Worm (Caenorhabditis elegans) whole organism, L4/young adult: Measurements from ENCODE around the gene ZK757.10.

ENCODE experiments used
- W03F9.2 ChIP-seq: fragments of 150-350 bp; optimal IDR thresholded peaks from 2 replicates; lab custom pipeline; 2014; ENCODE audit warnings: missing biosample characterization, missing genetic modification characterization
- dao-5 ChIP-seq: sonication (generic microtip); optimal IDR thresholded peaks from 2 replicates; lab custom pipeline; 2016; ENCODE audit warnings: missing genotype, missing genetic modification characterization, moderate library complexity, missing compliant biosample characterization
- him-1 ChIP-seq: sonication (generic microtip); optimal IDR thresholded peaks from 2 replicates; lab custom pipeline; 2016; ENCODE audit warnings: missing genotype, missing genetic modification reagents, missing genetic modification characterization, missing compliant biosample characterization

Gene ZK757.10

DNA sequence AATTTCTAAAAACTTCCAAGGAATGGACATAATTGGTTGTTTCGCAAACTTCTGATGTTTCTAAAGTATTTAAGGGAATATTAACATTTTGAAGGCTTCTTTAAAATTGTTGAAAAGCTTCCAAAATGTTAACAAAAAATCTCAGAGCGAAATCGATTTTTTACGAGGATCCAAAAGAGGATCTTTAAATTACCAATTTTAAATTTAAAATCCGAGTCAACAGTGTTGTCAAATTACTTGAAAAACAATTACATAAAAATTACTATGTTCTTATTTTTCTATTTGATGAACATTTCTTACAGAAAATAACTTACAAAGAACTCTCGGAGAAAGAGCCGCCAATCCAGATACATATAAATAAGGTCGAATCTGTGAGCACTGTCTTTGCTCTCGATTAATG lies at the start of gene ZK757.10:
TSS of gene ZK757.10 (plus strand) at position 301 of the 400 bp plus-strand sequence.
- TF ChIP-seq W03F9.2 (tag; lab: Kevin White, UChicago) (no peak), dao-5 (tag; lab: Kevin White, UChicago) (no peak), him-1 (tag; lab: Kevin White, UChicago) (no peak)

- TF ChIP-seq dao-5 (tag; lab: Kevin White, UChicago) (no peak), him-1 (tag; lab: Kevin White, UChicago) (no peak), W03F9.2 (tag; lab: Kevin White, UChicago) (no peak)
Measured at ce11 chrIII:9830502-9830901, 46.5 kb upstream of the ZK757.10 start, which contains the start of gene ZK632.12. Gene ZK632.12, plus strand, starts transcription at chrIII:9830802.

DNA sequence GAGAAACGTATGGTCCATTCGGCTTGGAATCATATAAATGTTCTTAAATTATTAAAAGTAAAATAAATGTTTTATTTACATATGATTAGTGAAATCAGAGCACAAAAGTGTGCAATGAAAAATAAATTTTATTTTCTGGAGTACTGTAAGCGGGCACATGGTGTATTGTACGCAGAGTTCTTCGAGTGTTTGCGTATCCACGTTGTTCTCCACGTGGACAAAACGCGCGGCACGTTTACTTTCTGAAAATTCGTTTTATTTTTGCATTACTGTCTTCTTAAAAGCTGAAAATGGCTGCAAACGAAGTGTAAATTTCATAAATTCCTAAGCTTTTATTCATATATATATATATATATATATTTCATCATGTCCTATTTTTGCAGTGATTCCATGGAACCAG lies 44.5 kb upstream of the ZK757.10 start:
- TF ChIP-seq him-1 (tag; lab: Kevin White, UChicago) (no peak), dao-5 (tag; lab: Kevin White, UChicago) (no peak)

DNA sequence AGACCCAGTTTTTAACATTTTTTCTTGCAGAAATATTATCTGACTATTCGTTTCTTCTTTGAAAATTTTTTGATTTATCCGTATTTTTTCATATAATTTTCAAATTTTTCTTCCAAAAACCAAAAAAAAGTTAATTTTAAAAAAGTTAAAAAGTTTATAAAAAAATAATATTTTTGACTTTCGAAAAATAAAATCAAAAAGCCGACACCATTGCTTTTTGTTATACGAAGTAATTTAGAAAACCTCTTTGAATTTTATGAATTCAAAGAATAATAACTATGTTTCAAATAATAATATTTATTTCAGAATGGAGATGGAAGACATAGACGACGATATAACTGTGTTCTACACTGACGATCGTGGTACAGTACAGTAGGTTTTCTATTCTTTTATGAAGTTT lies 42.2 kb upstream of the ZK757.10 start, which contains the start of gene K11H3.8:
TSS of gene K11H3.8 (plus strand) at position 301 of the 400 bp plus-strand sequence.
- TF ChIP-seq W03F9.2 (tag; lab: Kevin White, UChicago) (no peak), dao-5 (tag; lab: Kevin White, UChicago) (no peak), him-1 (tag; lab: Kevin White, UChicago) (no peak)

- TF ChIP-seq him-1 (tag; lab: Kevin White, UChicago) (no peak), W03F9.2 (tag; lab: Kevin White, UChicago) (no peak), dao-5 (tag; lab: Kevin White, UChicago) (no peak)
Measured at ce11 chrIII:9843715-9844114, 33.3 kb upstream of the ZK757.10 start, which contains the start of gene K11H3.5. Gene K11H3.5, plus strand, starts transcription at chrIII:9843768.

DNA sequence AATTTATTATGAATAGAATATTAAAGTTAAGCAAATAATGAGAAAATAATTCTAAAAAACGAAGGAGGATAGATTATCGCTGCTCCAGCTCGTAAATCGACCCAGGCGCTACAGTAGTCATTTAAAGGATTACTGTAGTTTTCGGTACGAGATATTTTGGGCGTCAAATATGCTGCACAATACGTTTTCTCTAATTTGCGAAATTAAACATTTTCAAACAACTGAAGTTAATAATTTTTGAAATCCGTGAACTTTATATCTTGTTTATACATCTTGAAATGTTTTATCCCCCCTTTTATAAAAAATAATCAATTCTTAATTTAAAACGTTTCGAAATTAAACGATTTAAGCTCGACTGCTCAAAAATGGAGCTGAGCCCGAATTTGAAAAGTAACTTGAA lies 31.0 kb upstream of the ZK757.10 start, which contains the start of gene K11H3.2:
TSS of gene K11H3.2 (plus strand) at position 301 of the 400 bp plus-strand sequence.
- TF ChIP-seq him-1 (tag; lab: Kevin White, UChicago) = no peak
- no peak for TF ChIP-seq dao-5 (tag; lab: Kevin White, UChicago)
- TF ChIP-seq W03F9.2 (tag; lab: Kevin White, UChicago) = no peak

ce11 chrIII:9848083-9848482 lies 29.0 kb upstream of the ZK757.10 start, which contains the start of gene mrpl-36:
Gene mrpl-36, minus strand, starts transcription at chrIII:9848116.
- no peak for TF ChIP-seq dao-5 (tag; lab: Kevin White, UChicago)
- peak; percentile 69 for TF ChIP-seq W03F9.2 (tag; lab: Kevin White, UChicago)

- TF ChIP-seq him-1 (tag; lab: Kevin White, UChicago) = no peak
- no peak for TF ChIP-seq W03F9.2 (tag; lab: Kevin White, UChicago)
Measured at ce11 chrIII:9848603-9849002, 28.4 kb upstream of the ZK757.10 start.

DNA sequence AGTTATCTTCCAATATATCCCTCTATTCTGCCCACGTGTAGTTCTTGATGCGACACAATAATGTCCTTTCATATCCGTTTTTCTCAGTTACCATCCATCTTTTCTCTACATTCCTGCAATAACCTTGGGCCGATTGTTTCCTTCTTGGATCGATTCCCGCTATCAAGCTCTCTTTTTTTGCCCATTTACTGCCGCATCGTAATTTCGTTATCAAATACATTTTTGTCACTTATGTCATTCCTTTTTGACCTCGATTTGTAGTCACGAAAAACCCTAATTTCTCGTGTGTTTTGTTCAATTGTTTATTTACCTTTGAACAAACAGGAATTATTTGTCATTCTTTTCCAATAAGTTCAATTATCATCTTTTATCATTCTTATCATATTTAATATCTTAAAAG lies 27.1 kb upstream of the ZK757.10 start:
- TF ChIP-seq him-1 (tag; lab: Kevin White, UChicago) (no peak), dao-5 (tag; lab: Kevin White, UChicago) (no peak), W03F9.2 (tag; lab: Kevin White, UChicago) (no peak)

DNA sequence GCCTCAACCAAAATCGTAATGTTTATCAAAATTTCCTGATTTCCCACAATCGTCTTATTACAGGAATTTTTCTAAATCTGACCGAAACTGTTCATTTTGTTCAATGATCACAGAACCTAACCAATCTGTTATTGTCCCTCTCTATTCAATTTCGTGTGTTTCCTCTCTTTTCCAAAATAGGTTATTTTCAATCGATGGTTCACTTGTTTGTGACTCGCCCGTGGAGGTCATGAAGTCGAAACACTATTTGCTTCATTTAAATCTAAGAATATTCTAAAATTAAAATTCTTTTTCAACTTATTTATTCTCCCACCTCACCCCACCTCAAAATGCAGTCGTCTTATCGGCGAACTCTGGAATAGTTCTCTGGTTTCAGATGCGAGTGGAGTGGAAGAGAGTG lies 26.2 kb upstream of the ZK757.10 start:
- TF ChIP-seq him-1 (tag; lab: Kevin White, UChicago) = no peak
- no peak for TF ChIP-seq dao-5 (tag; lab: Kevin White, UChicago)
- no peak for TF ChIP-seq W03F9.2 (tag; lab: Kevin White, UChicago)

DNA sequence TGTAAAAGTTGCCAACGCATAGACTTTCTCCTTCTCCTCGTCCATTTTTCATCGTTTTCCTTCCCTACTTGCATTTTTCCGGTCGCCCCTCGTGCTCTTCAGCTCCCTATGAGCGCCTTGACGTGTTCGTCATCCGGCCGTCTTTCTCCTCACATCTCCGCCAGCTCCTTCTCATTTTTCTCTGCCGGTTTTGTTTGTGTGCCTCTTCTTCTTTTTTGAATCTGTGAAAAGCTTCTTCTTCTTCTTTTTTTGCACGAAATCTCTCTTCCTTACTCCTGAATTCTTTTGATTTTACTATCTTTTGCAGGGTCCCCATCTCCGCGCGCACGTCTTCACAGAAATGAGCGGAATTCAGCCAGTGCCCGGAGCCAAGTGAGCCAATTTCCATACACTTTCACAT lies 25.5 kb upstream of the ZK757.10 start, which contains the start of gene K11H3.3:
TSS of gene K11H3.3 (plus strand) at position 308 of the 400 bp plus-strand sequence.
- TF ChIP-seq him-1 (tag; lab: Kevin White, UChicago) = no peak
- no peak for TF ChIP-seq W03F9.2 (tag; lab: Kevin White, UChicago)
- TF ChIP-seq dao-5 (tag; lab: Kevin White, UChicago) = no peak

ce11 chrIII:9853667-9854620 lies 23.1 kb upstream of the ZK757.10 start:
- TF ChIP-seq dao-5 (tag; lab: Kevin White, UChicago) = no peak

DNA sequence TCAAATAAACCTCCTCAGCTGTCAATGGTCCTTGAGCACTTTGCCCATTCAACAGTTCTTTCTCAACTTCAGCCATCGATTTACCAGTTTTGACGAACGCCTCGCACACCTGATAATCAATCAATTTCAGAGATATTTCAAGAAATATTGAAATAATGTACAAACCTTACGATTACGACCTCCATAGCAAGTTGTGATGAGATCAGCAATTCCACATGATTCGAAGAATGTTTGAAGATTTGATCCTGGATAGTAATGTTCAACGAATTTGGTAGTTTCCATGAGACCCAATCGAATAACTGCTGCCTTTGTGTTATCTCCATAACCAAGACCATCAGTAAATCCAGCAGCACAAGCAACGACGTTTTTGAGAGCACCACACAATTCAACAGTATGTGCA lies 22.1 kb upstream of the ZK757.10 start:
- TF ChIP-seq dao-5 (tag; lab: Kevin White, UChicago) (no peak), W03F9.2 (tag; lab: Kevin White, UChicago) (no peak), him-1 (tag; lab: Kevin White, UChicago) (no peak)
